Fruit fly (Drosophila melanogaster): ENCODE data around the gene CG31627.

DNA sequence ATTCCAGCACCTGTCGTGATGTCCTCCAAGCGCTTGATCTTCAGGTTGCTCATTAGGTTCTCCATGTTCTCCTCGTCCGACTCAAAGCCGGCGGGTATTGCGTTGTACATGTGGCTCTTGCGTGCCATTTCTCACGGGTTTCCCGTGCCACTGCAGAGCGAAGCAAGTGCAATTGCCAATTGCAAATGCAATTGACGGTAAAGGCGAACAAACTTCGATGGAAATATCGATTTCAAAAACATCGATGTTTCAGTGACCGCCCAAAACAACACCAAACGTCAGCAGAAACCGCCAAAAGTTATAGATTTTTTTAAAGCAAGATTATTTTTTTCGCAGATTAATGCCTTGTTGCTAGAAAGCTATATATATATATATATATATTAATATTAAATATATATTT is 10.1 kb upstream of the CG31627 start, which contains the start of gene Nbr:
- TF ChIP-seq EcR (GFP tag; optimal IDR thresholded peaks at IDR 0.05) (no peak), Pif1B (GFP tag; optimal IDR thresholded peaks at IDR 0.05) (no peak), CG9948 (tag; optimal IDR thresholded peaks at IDR 0.05) (no peak), CG12605 (GFP tag; IDR thresholded peaks at IDR 0.05) (no peak), Pif1A (GFP tag; optimal IDR thresholded peaks at IDR 0.05) (no peak), CG10348 (GFP tag; IDR thresholded peaks at IDR 0.05) (no peak), CG17806 (tag; optimal IDR thresholded peaks at IDR 0.05) (no peak), CG4496 (GFP tag; IDR thresholded peaks at IDR 0.05) (no peak), CG34367 (tag; optimal IDR thresholded peaks at IDR 0.05) (no peak), CG14655 (GFP tag; optimal IDR thresholded peaks at IDR 0.05) (no peak)

Data from whole organism, pupa.